Fruit fly (Drosophila melanogaster) whole organism, embryonic: ENCODE results near the gene Ask1.
A peak's percentile ranks its signal among the peaks of the same experiment; 100 is the strongest.

ENCODE experiments used
- Abd-B ChIP-seq: fragments of 200-800 bp; sonication (Bioruptor generic); optimal IDR thresholded peaks from 2 replicates; lab custom pipeline; 2018; ENCODE audit warnings: missing biosample characterization, mild to moderate bottlenecking, missing genetic modification characterization, moderate library complexity
- Aef1 ChIP-seq: fragments of 200-800 bp; sonication (Bioruptor generic); IDR thresholded peaks from 3 replicates; pipeline ENCODE4 v1.3.6; 2022; ENCODE audit warnings: missing biosample characterization, missing genetic modification characterization
- Bdp1 ChIP-seq: fragments of 200-800 bp; sonication (Bioruptor generic); optimal IDR thresholded peaks from 3 replicates; lab custom pipeline; 2016; ENCODE audit warnings: missing biosample characterization, missing genetic modification characterization
- CG1024 ChIP-seq: fragments of 200-800 bp; sonication (Bioruptor generic); IDR thresholded peaks from 2 replicates; pipeline ENCODE4 v1.3.6; 2022; ENCODE audit warnings: missing biosample characterization, missing genetic modification characterization
- CG10565 ChIP-seq: fragments of 200-800 bp; sonication (Bioruptor generic); optimal IDR thresholded peaks from 3 replicates; lab custom pipeline; 2016; ENCODE audit warnings: missing biosample characterization, mild to moderate bottlenecking, missing genetic modification characterization
- CG12104 ChIP-seq: fragments of 200-800 bp; sonication (Bioruptor generic); optimal IDR thresholded peaks from 3 replicates; lab custom pipeline; 2016; ENCODE audit warnings: missing biosample characterization, missing genetic modification characterization
- CG12219 ChIP-seq: fragments of 200-800 bp; sonication (Bioruptor generic); optimal IDR thresholded peaks from 3 replicates; lab custom pipeline; 2018; ENCODE audit warnings: missing biosample characterization, mild to moderate bottlenecking, missing genetic modification characterization
- CG14050 ChIP-seq: fragments of 200-800 bp; sonication (Bioruptor generic); IDR thresholded peaks from 3 replicates; pipeline ENCODE4 v1.3.6; 2022; ENCODE audit warnings: missing biosample characterization, missing genetic modification characterization
- CG2712 ChIP-seq: fragments of 200-800 bp; optimal IDR thresholded peaks from 3 replicates; lab custom pipeline; 2019; ENCODE audit warnings: missing biosample characterization, mild to moderate bottlenecking, missing genetic modification characterization, moderate library complexity
- CG3065 ChIP-seq: fragments of 200-800 bp; sonication (Bioruptor generic); optimal IDR thresholded peaks from 2 replicates; lab custom pipeline; 2016; ENCODE audit warnings: missing biosample characterization, missing genetic modification characterization
- CG34376 ChIP-seq: fragments of 200-800 bp; sonication (Bioruptor generic); optimal IDR thresholded peaks from 2 replicates; lab custom pipeline; 2018; ENCODE audit warnings: missing biosample characterization, mild to moderate bottlenecking, missing genetic modification characterization
- CG6791 ChIP-seq: fragments of 200-800 bp; sonication (Bioruptor generic); IDR thresholded peaks from 3 replicates; pipeline ENCODE4 v1.3.6; 2022; ENCODE audit warnings: missing biosample characterization, missing genetic modification characterization; ENCODE audit not compliant: partially characterized antibody
- CG7963 ChIP-seq: fragments of 200-800 bp; sonication (Bioruptor generic); IDR thresholded peaks from 3 replicates; pipeline ENCODE4 v1.3.6; 2022; ENCODE audit warnings: missing biosample characterization, missing genetic modification characterization; ENCODE audit not compliant: partially characterized antibody
- D ChIP-seq, 2 experiments: fragments of 200-800 bp in 1 of 2; fragments of >200 bp in 1 of 2; sonication (Bioruptor generic) in 1 of 2; optimal IDR thresholded peaks; 2 replicates in 1 of 2; 3 replicates in 1 of 2; lab custom pipeline; 2017; ENCODE audit warnings: mild to moderate bottlenecking in 1 of 2, missing biosample characterization in 1 of 2, missing genetic modification characterization in 1 of 2, missing genetic modification reagents in 1 of 2
- Dad ChIP-seq: fragments of 200-800 bp; sonication (Bioruptor generic); optimal IDR thresholded peaks from 3 replicates; lab custom pipeline; 2016; ENCODE audit warnings: missing biosample characterization, missing genetic modification characterization
- Dfd ChIP-seq, 2 experiments: fragments of >200 bp; optimal IDR thresholded peaks; 2 replicates each; lab custom pipeline; 2017; ENCODE audit warnings: missing biosample characterization in 2 of 2, missing genetic modification characterization in 2 of 2
- Gsc ChIP-seq: fragments of 200-800 bp; sonication (Bioruptor generic); IDR thresholded peaks from 2 replicates; pipeline ENCODE4 v1.3.6; 2022; ENCODE audit warnings: missing biosample characterization, missing genetic modification characterization
- Hsf ChIP-seq: fragments of 200-800 bp; sonication (Bioruptor generic); optimal IDR thresholded peaks from 3 replicates; lab custom pipeline; 2016; ENCODE audit warnings: missing biosample characterization, missing genetic modification characterization
- Lpt ChIP-seq: fragments of >200 bp; optimal IDR thresholded peaks from 2 replicates; lab custom pipeline; 2018; ENCODE audit warnings: missing biosample characterization, missing genetic modification characterization
- MBD-R2 ChIP-seq: fragments of 200-800 bp; sonication (Bioruptor generic); IDR thresholded peaks from 2 replicates; pipeline ENCODE4 v1.3.6; 2022; ENCODE audit warnings: missing biosample characterization, missing genetic modification characterization
- Myb ChIP-seq: fragments of 200-800 bp; sonication (Bioruptor generic); optimal IDR thresholded peaks from 2 replicates; lab custom pipeline; 2016; ENCODE audit warnings: missing biosample characterization, missing genetic modification characterization
- Neu2 ChIP-seq: fragments of 200-800 bp; sonication (Bioruptor generic); optimal IDR thresholded peaks from 3 replicates; lab custom pipeline; 2016; ENCODE audit warnings: missing biosample characterization, missing genetic modification characterization, borderline replicate concordance
- Opbp ChIP-seq: fragments of 200-800 bp; sonication (Bioruptor generic); IDR thresholded peaks from 3 replicates; pipeline ENCODE4 v1.3.6; 2022; ENCODE audit warnings: missing biosample characterization, missing genetic modification characterization; ENCODE audit not compliant: partially characterized antibody
- Sox102F ChIP-seq: fragments of 200-800 bp; sonication (Bioruptor generic); optimal IDR thresholded peaks from 2 replicates; lab custom pipeline; 2018; ENCODE audit warnings: missing biosample characterization, mild to moderate bottlenecking, missing genetic modification characterization, moderate library complexity
- Usf ChIP-seq: fragments of 200-800 bp; sonication (Bioruptor generic); optimal IDR thresholded peaks from 2 replicates; lab custom pipeline; 2017; ENCODE audit warnings: missing genotype, missing biosample characterization, missing genetic modification characterization
- aop ChIP-seq: fragments of 200-800 bp; sonication (Bioruptor generic); IDR thresholded peaks from 2 replicates; pipeline ENCODE4 v1.3.6; 2022; ENCODE audit warnings: missing biosample characterization, missing genetic modification characterization
- bab2 ChIP-seq: fragments of 200-800 bp; sonication (Bioruptor generic); optimal IDR thresholded peaks from 2 replicates; lab custom pipeline; 2016; ENCODE audit warnings: missing biosample characterization, missing genetic modification characterization
- bowl ChIP-seq: fragments of 200-800 bp; sonication (Bioruptor generic); IDR thresholded peaks from 2 replicates; pipeline ENCODE4 v1.3.6; 2022; ENCODE audit warnings: missing biosample characterization, missing genetic modification characterization
- bsh ChIP-seq, 2 experiments: fragments of 200-800 bp; sonication (Bioruptor generic); optimal IDR thresholded peaks; 2 replicates each; lab custom pipeline; 2017 to 2018; ENCODE audit warnings: mild to moderate bottlenecking in 2 of 2, missing biosample characterization in 2 of 2, missing genetic modification characterization in 2 of 2, moderate library complexity in 1 of 2
- dati ChIP-seq: fragments of 200-800 bp; sonication (Bioruptor generic); IDR thresholded peaks from 2 replicates; pipeline ENCODE4 v1.3.6; 2022; ENCODE audit warnings: missing biosample characterization, missing genetic modification characterization
- her ChIP-seq: fragments of 200-800 bp; sonication (Bioruptor generic); optimal IDR thresholded peaks from 2 replicates; lab custom pipeline; 2016; ENCODE audit warnings: missing biosample characterization, missing genetic modification characterization
- insv ChIP-seq, 2 experiments: fragments of 200-800 bp; sonication (Bioruptor generic); optimal IDR thresholded peaks; 3 replicates each; lab custom pipeline; 2016 to 2018; ENCODE audit warnings: missing biosample characterization in 2 of 2, missing genetic modification characterization in 2 of 2
- inv ChIP-seq: fragments of 200-800 bp; sonication (Bioruptor generic); IDR thresholded peaks from 2 replicates; pipeline ENCODE4 v1.3.6; 2022; ENCODE audit warnings: missing biosample characterization, missing genetic modification characterization; ENCODE audit not compliant: partially characterized antibody
- knrl ChIP-seq: fragments of 200-800 bp; sonication (Bioruptor generic); IDR thresholded peaks from 3 replicates; pipeline ENCODE4 v1.3.6; 2022; ENCODE audit warnings: missing biosample characterization, missing genetic modification characterization; ENCODE audit not compliant: partially characterized antibody
- maf-S ChIP-seq: fragments of 200-800 bp; sonication (Bioruptor generic); optimal IDR thresholded peaks from 2 replicates; lab custom pipeline; 2016; ENCODE audit warnings: missing biosample characterization, missing genetic modification characterization
- mld ChIP-seq: fragments of 200-800 bp; sonication (Bioruptor generic); IDR thresholded peaks from 3 replicates; pipeline ENCODE4 v1.3.6; 2022; ENCODE audit warnings: missing biosample characterization, missing genetic modification characterization; ENCODE audit not compliant: partially characterized antibody
- nau ChIP-seq: fragments of 200-800 bp; sonication (Bioruptor generic); optimal IDR thresholded peaks from 3 replicates; lab custom pipeline; 2017; ENCODE audit warnings: missing biosample characterization, mild to moderate bottlenecking, missing genetic modification characterization, missing genetic modification reagents
- org-1 ChIP-seq: fragments of 200-800 bp; sonication (Bioruptor generic); optimal IDR thresholded peaks from 2 replicates; lab custom pipeline; 2017; ENCODE audit warnings: missing biosample characterization, missing genetic modification characterization
- otp ChIP-seq: fragments of 200-800 bp; sonication (Bioruptor generic); IDR thresholded peaks from 3 replicates; pipeline ENCODE4, ENCODE4 v1.3.6; 2022; ENCODE audit warnings: missing biosample characterization, missing genetic modification characterization
- prd ChIP-seq, 3 experiments: fragments of >200 bp in 2 of 3; fragments of 200-800 bp in 1 of 3; sonication (Bioruptor generic) in 1 of 3; optimal IDR thresholded peaks in 2 of 3; IDR thresholded peaks in 1 of 3; 2 replicates in 2 of 3; 3 replicates in 1 of 3; pipeline versions ENCODE4 v1.3.6 to Lab custom; 2017 to 2022; ENCODE audit warnings: missing biosample characterization in 1 of 3, missing genetic modification characterization in 1 of 3
- run ChIP-seq: fragments of 200-800 bp; sonication (Bioruptor generic); optimal IDR thresholded peaks from 3 replicates; lab custom pipeline; 2018; ENCODE audit warnings: missing biosample characterization, mild to moderate bottlenecking, missing genetic modification characterization
- sima ChIP-seq: fragments of 200-800 bp; sonication (Bioruptor generic); optimal IDR thresholded peaks from 2 replicates; lab custom pipeline; 2016; ENCODE audit warnings: missing biosample characterization, missing genetic modification characterization
- slp2 ChIP-seq: fragments of 200-800 bp; sonication (Bioruptor generic); optimal IDR thresholded peaks from 2 replicates; lab custom pipeline; 2016; ENCODE audit warnings: missing biosample characterization, missing genetic modification characterization
- so ChIP-seq: fragments of 200-800 bp; sonication (Bioruptor generic); IDR thresholded peaks from 3 replicates; pipeline ENCODE4 v1.3.6; 2022; ENCODE audit warnings: missing biosample characterization, missing genetic modification characterization
- sob ChIP-seq: fragments of 200-800 bp; sonication (Bioruptor generic); IDR thresholded peaks from 2 replicates; pipeline ENCODE4 v1.3.6; 2022; ENCODE audit warnings: missing biosample characterization, missing genetic modification characterization
- sr ChIP-seq: fragments of 200-800 bp; sonication (Bioruptor generic); IDR thresholded peaks from 3 replicates; pipeline ENCODE4 v1.3.6; 2022; ENCODE audit warnings: missing biosample characterization, missing genetic modification characterization
- tin ChIP-seq: fragments of 200-800 bp; sonication (Bioruptor generic); optimal IDR thresholded peaks from 3 replicates; lab custom pipeline; 2016; ENCODE audit warnings: missing biosample characterization, missing genetic modification characterization

The Ask1 gene

dm6 chr3R:19863979-19864775 lies 15.3 kb upstream of the Ask1 start, which contains the start of the genes CG4572 and CG4686 (continued):
- TF ChIP-seq tin (GFP tag; lab: Kevin White, UChicago) (peak; percentile 67), org-1 (peak; percentile 39), Myb (GFP tag; lab: Kevin White, UChicago) (peak; percentile 64), CG10565 (GFP tag; lab: Kevin White, UChicago) (no peak), Aef1 (peak; percentile 82), D (optimal IDR thresholded peaks at IDR 0.05; lab: Kevin White, UChicago) (no peak), D (GFP tag; optimal IDR thresholded peaks at IDR 0.05; lab: Kevin White, UChicago) (peak; percentile 54), otp (GFP tag; lab: Robert Waterston, UW) (no peak), bowl (no peak), Neu2 (GFP tag; lab: Kevin White, UChicago) (no peak), Bdp1 (peak; percentile 48), knrl (GFP tag; lab: Robert Waterston, UW) (peak; percentile 56; the same call in 1 of the 3 replicates), aop (no peak), CG14050 (GFP tag; lab: Robert Waterston, UW) (peak; percentile 61), bab2 (peak; percentile 94), so (GFP tag; lab: Robert Waterston, UW) (no peak), Opbp (no peak), insv (GFP tag; optimal IDR thresholded peaks at IDR 0.05; lab: Kevin White, UChicago) (peak in 1 of 2 experiments; percentile 54), CG3065 (GFP tag; lab: Kevin White, UChicago) (peak; percentile 28), run (tag; lab: Kevin White, UChicago) (peak; percentile 28), sob (peak; percentile 83), Abd-B (GFP tag; lab: Kevin White, UChicago) (peak; percentile 92), maf-S (GFP tag; lab: Kevin White, UChicago) (peak; percentile 81), Lpt (GFP tag; lab: Kevin White, UChicago) (no peak), slp2 (peak; percentile 58), sr (GFP tag; lab: Robert Waterston, UW) (peak; percentile 5; the same call in 1 of the 3 replicates), inv (GFP tag; lab: Robert Waterston, UW) (no peak), dati (GFP tag; lab: Robert Waterston, UW) (peak; percentile 15; the same call in 1 of the 2 replicates), Usf (GFP tag; lab: Kevin White, UChicago) (peak; percentile 66), CG12104 (GFP tag; lab: Kevin White, UChicago) (peak; percentile 67), CG34376 (GFP tag; lab: Kevin White, UChicago) (peak; percentile 74), Dfd (GFP tag; optimal IDR thresholded peaks at IDR 0.05; lab: Kevin White, UChicago) (no peak), CG7963 (GFP tag; lab: Robert Waterston, UW) (no peak), Sox102F (GFP tag; lab: Kevin White, UChicago) (peak; percentile 63), CG2712 (tag; lab: Kevin White, UChicago) (peak; percentile 84), prd (optimal IDR thresholded peaks at IDR 0.05; lab: Kevin White, UChicago) (no peak), prd (GFP tag; IDR thresholded peaks at IDR 0.05; lab: Robert Waterston, UW) (peak; percentile 83), Hsf (GFP tag; lab: Kevin White, UChicago) (peak; percentile 83), mld (GFP tag; lab: Robert Waterston, UW) (no peak), Dad (GFP tag; lab: Kevin White, UChicago) (peak; percentile 48), CG1024 (no peak; the same call in 1 of the 2 replicates), sima (GFP tag; lab: Kevin White, UChicago) (peak; percentile 46), Gsc (GFP tag; lab: Robert Waterston, UW) (0 out of 2 replicates have a peak, but pooled peaks have one; percentile 17), CG6791 (GFP tag; lab: Robert Waterston, UW) (no peak), nau (GFP tag; lab: Kevin White, UChicago) (no peak), bsh (GFP tag; optimal IDR thresholded peaks at IDR 0.05; lab: Kevin White, UChicago) (peak in 1 of 2 experiments; percentile 58), MBD-R2 (peak; percentile 60), CG12219 (GFP tag; lab: Kevin White, UChicago) (peak; percentile 42), her (GFP tag; lab: Kevin White, UChicago) (peak; percentile 26)
